Fruit fly (Drosophila melanogaster) whole organism, embryonic: ENCODE data around the gene Mo25.

Experiments used
- BEAF-32 ChIP-seq: fragments of 200-800 bp; sonication (Bioruptor generic); optimal IDR thresholded peaks from 3 replicates; lab custom pipeline; 2017; ENCODE audit warnings: missing biosample characterization, missing genetic modification characterization, mild to moderate bottlenecking, moderate library complexity, missing genetic modification reagents
- Bteb2 ChIP-seq: fragments of 200-800 bp; sonication (Bioruptor generic); optimal IDR thresholded peaks from 2 replicates; lab custom pipeline; 2016; ENCODE audit warnings: missing biosample characterization, missing genetic modification characterization
- C15 ChIP-seq: fragments of 200-800 bp; sonication (Bioruptor generic); IDR thresholded peaks from 3 replicates; pipeline ENCODE4 v1.3.6; 2022; ENCODE audit warnings: missing biosample characterization, missing genetic modification characterization
- CG11398 ChIP-seq: fragments of 200-800 bp; sonication (Bioruptor generic); optimal IDR thresholded peaks from 2 replicates; lab custom pipeline; 2016; ENCODE audit warnings: missing biosample characterization, missing genetic modification characterization
- CG12071 ChIP-seq: fragments of 200-800 bp; sonication (Bioruptor generic); optimal IDR thresholded peaks from 3 replicates; lab custom pipeline; 2018; ENCODE audit warnings: missing biosample characterization, mild to moderate bottlenecking, missing genetic modification characterization
- CG1529 ChIP-seq: fragments of 200-800 bp; sonication (Bioruptor generic); optimal IDR thresholded peaks from 3 replicates; lab custom pipeline; 2018; ENCODE audit warnings: missing biosample characterization, missing genetic modification characterization
- CG16815 ChIP-seq: fragments of 200-800 bp; sonication (Bioruptor generic); optimal IDR thresholded peaks from 3 replicates; lab custom pipeline; 2017; ENCODE audit warnings: missing biosample characterization, mild to moderate bottlenecking, missing genetic modification characterization
- CG17328 ChIP-seq: fragments of 200-800 bp; sonication (Bioruptor generic); IDR thresholded peaks from 2 replicates; pipeline ENCODE4 v1.3.6; 2022; ENCODE audit warnings: missing biosample characterization, missing genetic modification characterization
- CG17359 ChIP-seq: fragments of 200-800 bp; sonication (Bioruptor generic); optimal IDR thresholded peaks from 3 replicates; lab custom pipeline; 2018; ENCODE audit warnings: missing biosample characterization, mild to moderate bottlenecking, missing genetic modification characterization, moderate library complexity
- CG17612 ChIP-seq: fragments of 200-800 bp; sonication (Bioruptor generic); IDR thresholded peaks from 2 replicates; pipeline ENCODE4 v1.3.6; 2022; ENCODE audit warnings: missing biosample characterization, missing genetic modification characterization
- CG18011 ChIP-seq: fragments of 200-800 bp; sonication (Bioruptor generic); optimal IDR thresholded peaks from 2 replicates; lab custom pipeline; 2017; ENCODE audit warnings: missing biosample characterization, missing genetic modification characterization, mild to moderate bottlenecking, moderate library complexity, missing genotype
- CG18262 ChIP-seq: fragments of 200-800 bp; optimal IDR thresholded peaks from 3 replicates; lab custom pipeline; 2019; ENCODE audit warnings: missing biosample characterization, mild to moderate bottlenecking, missing genetic modification characterization, moderate library complexity
- CG2678 ChIP-seq: fragments of 200-800 bp; sonication (Bioruptor generic); optimal IDR thresholded peaks from 3 replicates; lab custom pipeline; 2019; ENCODE audit warnings: missing biosample characterization, mild to moderate bottlenecking, missing genetic modification characterization, moderate library complexity
- CG3838 ChIP-seq: fragments of 200-800 bp; sonication (Bioruptor generic); optimal IDR thresholded peaks from 3 replicates; lab custom pipeline; 2016; ENCODE audit warnings: missing biosample characterization, missing genetic modification characterization
- CG8359 ChIP-seq: fragments of 200-800 bp; sonication (Bioruptor generic); optimal IDR thresholded peaks from 2 replicates; lab custom pipeline; 2017; ENCODE audit warnings: missing biosample characterization, mild to moderate bottlenecking, missing genetic modification characterization, borderline replicate concordance
- CG8924 ChIP-seq: fragments of 200-800 bp; optimal IDR thresholded peaks from 3 replicates; lab custom pipeline; 2019; ENCODE audit warnings: missing biosample characterization, mild to moderate bottlenecking, missing genetic modification characterization, moderate library complexity
- CG9609 ChIP-seq: fragments of 200-800 bp; sonication (Bioruptor generic); optimal IDR thresholded peaks from 3 replicates; lab custom pipeline; 2016; ENCODE audit warnings: missing biosample characterization, missing genetic modification characterization
- Dad ChIP-seq: fragments of 200-800 bp; sonication (Bioruptor generic); optimal IDR thresholded peaks from 3 replicates; lab custom pipeline; 2016; ENCODE audit warnings: missing biosample characterization, missing genetic modification characterization
- Dbx ChIP-seq: fragments of 200-800 bp; sonication (Bioruptor generic); IDR thresholded peaks from 3 replicates; pipeline ENCODE4 v1.3.6; 2022; ENCODE audit warnings: missing biosample characterization, missing genetic modification characterization
- Doc3 ChIP-seq: fragments of 200-800 bp; sonication (Bioruptor generic); IDR thresholded peaks from 3 replicates; pipeline ENCODE4 v1.3.6; 2022; ENCODE audit warnings: missing biosample characterization, missing genetic modification characterization; ENCODE audit not compliant: partially characterized antibody
- ERR ChIP-seq: fragments of 200-800 bp; sonication (Bioruptor generic); optimal IDR thresholded peaks from 2 replicates; lab custom pipeline; 2016; ENCODE audit warnings: missing biosample characterization, missing genetic modification characterization
- Fer3 ChIP-seq: fragments of 200-800 bp; sonication (Bioruptor generic); optimal IDR thresholded peaks from 2 replicates; lab custom pipeline; 2018; ENCODE audit warnings: missing biosample characterization, mild to moderate bottlenecking, missing genetic modification characterization, moderate library complexity
- Hey ChIP-seq: fragments of 200-800 bp; sonication (Bioruptor generic); optimal IDR thresholded peaks from 3 replicates; lab custom pipeline; 2018; ENCODE audit warnings: missing biosample characterization, mild to moderate bottlenecking, missing genetic modification characterization
- MTF-1 ChIP-seq: fragments of 200-800 bp; sonication (Bioruptor generic); optimal IDR thresholded peaks from 2 replicates; lab custom pipeline; 2018; ENCODE audit warnings: missing biosample characterization, mild to moderate bottlenecking, missing genetic modification characterization, borderline replicate concordance
- NC2β ChIP-seq: fragments of 200-800 bp; sonication (Bioruptor generic); optimal IDR thresholded peaks from 2 replicates; lab custom pipeline; 2016; ENCODE audit warnings: missing biosample characterization, missing genetic modification characterization
- NfI ChIP-seq: fragments of 200-800 bp; sonication (Bioruptor generic); optimal IDR thresholded peaks from 3 replicates; lab custom pipeline; 2018; ENCODE audit warnings: missing biosample characterization, mild to moderate bottlenecking, missing genetic modification characterization, moderate library complexity
- Poxn ChIP-seq: fragments of 200-800 bp; sonication (Bioruptor generic); IDR thresholded peaks from 2 replicates; pipeline ENCODE4 v1.3.6; 2022; ENCODE audit warnings: missing biosample characterization, missing genetic modification characterization
- Rfx ChIP-seq: fragments of 200-800 bp; sonication (Bioruptor generic); IDR thresholded peaks from 2 replicates; pipeline ENCODE4 v1.3.6; 2022; ENCODE audit warnings: missing biosample characterization, missing genetic modification characterization
- Rx ChIP-seq: fragments of 200-800 bp; sonication (Bioruptor generic); IDR thresholded peaks from 2 replicates; pipeline ENCODE4 v1.3.6; 2022; ENCODE audit warnings: missing biosample characterization, missing genetic modification characterization
- Sox102F ChIP-seq: fragments of 200-800 bp; sonication (Bioruptor generic); optimal IDR thresholded peaks from 2 replicates; lab custom pipeline; 2018; ENCODE audit warnings: missing biosample characterization, mild to moderate bottlenecking, missing genetic modification characterization, moderate library complexity
- ase ChIP-seq: fragments of 200-800 bp; sonication (Bioruptor generic); IDR thresholded peaks from 3 replicates; pipeline ENCODE4 v1.3.6; 2022; ENCODE audit warnings: missing biosample characterization, missing genetic modification characterization
- eyg ChIP-seq: fragments of 200-800 bp; sonication (Bioruptor generic); optimal IDR thresholded peaks from 3 replicates; lab custom pipeline; 2016; ENCODE audit warnings: missing biosample characterization, missing genetic modification characterization
- gce ChIP-seq: fragments of 200-800 bp; sonication (Bioruptor generic); IDR thresholded peaks from 3 replicates; pipeline ENCODE4 v1.3.6; 2022; ENCODE audit warnings: missing biosample characterization, missing genetic modification characterization
- gcm2 ChIP-seq: fragments of 200-800 bp; sonication (Bioruptor generic); optimal IDR thresholded peaks from 2 replicates; lab custom pipeline; 2016; ENCODE audit warnings: missing biosample characterization, missing genetic modification characterization
- ind ChIP-seq: fragments of 200-800 bp; sonication (Bioruptor generic); optimal IDR thresholded peaks from 3 replicates; lab custom pipeline; 2016; ENCODE audit warnings: missing biosample characterization, missing genetic modification characterization
- lbe ChIP-seq: fragments of 200-800 bp; sonication (Bioruptor generic); optimal IDR thresholded peaks from 2 replicates; lab custom pipeline; 2016; ENCODE audit warnings: missing biosample characterization, mild to moderate bottlenecking, missing genetic modification characterization
- nerfin-2 ChIP-seq: fragments of 200-800 bp; sonication (Bioruptor generic); IDR thresholded peaks from 2 replicates; pipeline ENCODE4 v1.3.6; 2022; ENCODE audit warnings: missing biosample characterization, missing genetic modification characterization; ENCODE audit not compliant: partially characterized antibody
- otp ChIP-seq: fragments of 200-800 bp; sonication (Bioruptor generic); IDR thresholded peaks from 3 replicates; pipeline ENCODE4, ENCODE4 v1.3.6; 2022; ENCODE audit warnings: missing biosample characterization, missing genetic modification characterization
- pan ChIP-seq, 4 experiments: fragments of >200 bp in 3 of 4; fragments of 200-800 bp in 1 of 4; sonication (Bioruptor generic) in 1 of 4; optimal IDR thresholded peaks in 3 of 4; IDR thresholded peaks in 1 of 4; 2 replicates each; pipeline versions ENCODE4 v1.3.6 to Lab custom; 2017 to 2022; ENCODE audit warnings: missing biosample characterization in 2 of 4, missing genetic modification characterization in 2 of 4, mixed read lengths in 1 of 4
- ranshi ChIP-seq: fragments of 200-800 bp; sonication (Bioruptor generic); IDR thresholded peaks from 2 replicates; pipeline ENCODE4 v1.3.6; 2022; ENCODE audit warnings: missing biosample characterization, missing genetic modification characterization
- ro ChIP-seq: fragments of 200-800 bp; sonication (Bioruptor generic); IDR thresholded peaks from 2 replicates; pipeline ENCODE4 v1.3.6; 2022; ENCODE audit warnings: missing biosample characterization, missing genetic modification characterization
- schlank ChIP-seq: fragments of 200-800 bp; sonication (Bioruptor generic); optimal IDR thresholded peaks from 2 replicates; lab custom pipeline; 2018; ENCODE audit warnings: missing biosample characterization, mild to moderate bottlenecking, missing genetic modification characterization
- seq ChIP-seq: fragments of 200-800 bp; sonication (Bioruptor generic); IDR thresholded peaks from 2 replicates; pipeline ENCODE4 v1.3.6; 2022; ENCODE audit warnings: missing biosample characterization, missing genetic modification characterization
- sisA ChIP-seq: fragments of 200-800 bp; sonication (Bioruptor generic); IDR thresholded peaks from 2 replicates; pipeline ENCODE4 v1.3.6; 2022; ENCODE audit warnings: missing biosample characterization, missing genetic modification characterization
- stwl ChIP-seq: fragments of 200-800 bp; sonication (Bioruptor generic); optimal IDR thresholded peaks from 3 replicates; lab custom pipeline; 2018; ENCODE audit warnings: missing biosample characterization, mild to moderate bottlenecking, missing genetic modification characterization, moderate library complexity
- tgo ChIP-seq: fragments of 200-800 bp; sonication (Bioruptor generic); IDR thresholded peaks from 3 replicates; pipeline ENCODE4 v1.3.6; 2022; ENCODE audit warnings: missing biosample characterization, missing genetic modification characterization
- vfl ChIP-seq: fragments of 200-800 bp; sonication (Bioruptor generic); optimal IDR thresholded peaks from 2 replicates; lab custom pipeline; 2016; ENCODE audit warnings: missing biosample characterization, missing genetic modification characterization
- zfh2 ChIP-seq: fragments of 200-800 bp; sonication (Bioruptor generic); optimal IDR thresholded peaks from 2 replicates; lab custom pipeline; 2016; ENCODE audit warnings: missing biosample characterization, missing genetic modification characterization

The Mo25 gene

dm6 chr3L:16659959-16660870, 44.9 kb upstream of the Mo25 start (continued):
- no peak for TF ChIP-seq pan (optimal IDR thresholded peaks at IDR 0.05; lab: Kevin White, UChicago)
- TF ChIP-seq pan (GFP tag; optimal IDR thresholded peaks at IDR 0.05 in 1 of 2, IDR thresholded peaks at IDR 0.05 in 1 of 2), result peak in 1 of 2 experiments; percentile 95
- peak; percentile 90 for TF ChIP-seq gce
- peak; percentile 94 for TF ChIP-seq Dad (GFP tag; lab: Kevin White, UChicago)
- TF ChIP-seq C15 (GFP tag; lab: Robert Waterston, UW), result peak; percentile 90
- TF ChIP-seq CG11398 (GFP tag; lab: Kevin White, UChicago), result peak; percentile 80
- peak; percentile 90 for TF ChIP-seq zfh2 (GFP tag; lab: Kevin White, UChicago)
- TF ChIP-seq CG2678 (tag; lab: Kevin White, UChicago), result peak; percentile 99
- TF ChIP-seq CG18011, result peak; percentile 82
- TF ChIP-seq CG17612 (GFP tag; lab: Robert Waterston, UW), result peak; percentile 83
- peak; percentile 90 for TF ChIP-seq otp (GFP tag; lab: Robert Waterston, UW)
- TF ChIP-seq ro, result peak; percentile 82
- peak; percentile 84 for TF ChIP-seq eyg (GFP tag; lab: Kevin White, UChicago)
- peak; percentile 96 for TF ChIP-seq NfI (GFP tag; lab: Kevin White, UChicago)
- peak; percentile 68 for TF ChIP-seq CG3838 (GFP tag; lab: Kevin White, UChicago)
- TF ChIP-seq Dbx (GFP tag; lab: Robert Waterston, UW), result peak; percentile 94
- TF ChIP-seq ind (GFP tag; lab: Kevin White, UChicago), result peak; percentile 98
- TF ChIP-seq Doc3, result no peak
- TF ChIP-seq BEAF-32 (GFP tag; lab: Kevin White, UChicago), result peak; percentile 4
- peak; percentile 78 for TF ChIP-seq lbe (GFP tag; lab: Kevin White, UChicago)
- TF ChIP-seq CG17328, result peak; percentile 94
- peak; percentile 73 for TF ChIP-seq gcm2
- peak; percentile 89 for TF ChIP-seq Bteb2 (GFP tag; lab: Kevin White, UChicago)
- peak; percentile 92 for TF ChIP-seq CG8359
- TF ChIP-seq CG16815 (GFP tag; lab: Kevin White, UChicago), result peak; percentile 94
- no peak for TF ChIP-seq nerfin-2 (GFP tag; lab: Robert Waterston, UW)
- TF ChIP-seq sisA, result peak; percentile 96
- peak; percentile 98 for TF ChIP-seq CG8924 (tag; lab: Kevin White, UChicago)
- TF ChIP-seq CG17359 (tag; lab: Kevin White, UChicago), result peak; percentile 98
- peak; percentile 79 for TF ChIP-seq CG9609
- TF ChIP-seq CG1529 (GFP tag; lab: Kevin White, UChicago), result peak; percentile 95
- peak; percentile 72 for TF ChIP-seq Poxn (GFP tag; lab: Robert Waterston, UW)
- TF ChIP-seq Sox102F (GFP tag; lab: Kevin White, UChicago), result peak; percentile 97
- peak; percentile 95 for TF ChIP-seq seq (GFP tag; lab: Robert Waterston, UW)
- TF ChIP-seq MTF-1, result peak; percentile 89
- TF ChIP-seq ase (GFP tag; lab: Robert Waterston, UW), result peak; percentile 91
- peak; percentile 98 for TF ChIP-seq CG18262 (tag; lab: Kevin White, UChicago)
- TF ChIP-seq tgo (GFP tag; lab: Robert Waterston, UW), result peak; percentile 95
- TF ChIP-seq schlank (tag; lab: Kevin White, UChicago), result peak; percentile 88
- TF ChIP-seq ranshi (GFP tag; lab: Robert Waterston, UW), result peak; percentile 94
- TF ChIP-seq NC2β (GFP tag; lab: Kevin White, UChicago), result peak; percentile 75
- TF ChIP-seq Rx (GFP tag; lab: Robert Waterston, UW), result peak; percentile 92
- peak; percentile 20 for TF ChIP-seq Hey (tag; lab: Kevin White, UChicago)
- TF ChIP-seq vfl (GFP tag; lab: Kevin White, UChicago), result peak; percentile 88
- TF ChIP-seq Fer3 (tag; lab: Kevin White, UChicago), result peak; percentile 95
- TF ChIP-seq Rfx (GFP tag; lab: Robert Waterston, UW), result peak; percentile 94
- TF ChIP-seq ERR, result peak; percentile 90
- peak; percentile 23 for TF ChIP-seq stwl (tag; lab: Kevin White, UChicago)
- peak; percentile 94 for TF ChIP-seq CG12071 (GFP tag; lab: Kevin White, UChicago)
